Worm (Caenorhabditis elegans) whole organism, L4 larva: ENCODE measurements around the gene F43C1.5.
A peak's percentile ranks its signal among the peaks of the same experiment; 100 is the strongest.

Source experiments
- Y5F2A.4 ChIP-seq: fragments of 200-800 bp; sonication (Bioruptor generic); optimal IDR thresholded peaks from 2 replicates; lab custom pipeline; 2018; ENCODE audit warnings: mild to moderate bottlenecking, missing genetic modification characterization, missing compliant biosample characterization
- ama-1 ChIP-seq: fragments of 150-350 bp; optimal IDR thresholded peaks from 2 replicates; lab custom pipeline; 2014; ENCODE audit warnings: inconsistent platforms, mixed read lengths
- snpc-4 ChIP-seq: fragments of 150-350 bp; optimal IDR thresholded peaks from 2 replicates; lab custom pipeline; 2014; ENCODE audit warnings: missing biosample characterization, missing genetic modification characterization

- peak; percentile 8 for TF ChIP-seq ama-1
- TF ChIP-seq Y5F2A.4: no peak
- no peak for TF ChIP-seq snpc-4
These were observed 46.8 kb downstream of the F43C1.5 start for ce11 chrIII:4275704-4276103.
